Worm (Caenorhabditis elegans) whole organism, L4/young adult: Measurements from ENCODE around the gene dsh-2.

Experiments used
- W03F9.2 ChIP-seq: fragments of 150-350 bp; optimal IDR thresholded peaks from 2 replicates; lab custom pipeline; 2014; ENCODE audit warnings: missing biosample characterization, missing genetic modification characterization
- him-1 ChIP-seq: sonication (generic microtip); optimal IDR thresholded peaks from 2 replicates; lab custom pipeline; 2016; ENCODE audit warnings: missing genotype, missing genetic modification reagents, missing genetic modification characterization, missing compliant biosample characterization

DNA sequence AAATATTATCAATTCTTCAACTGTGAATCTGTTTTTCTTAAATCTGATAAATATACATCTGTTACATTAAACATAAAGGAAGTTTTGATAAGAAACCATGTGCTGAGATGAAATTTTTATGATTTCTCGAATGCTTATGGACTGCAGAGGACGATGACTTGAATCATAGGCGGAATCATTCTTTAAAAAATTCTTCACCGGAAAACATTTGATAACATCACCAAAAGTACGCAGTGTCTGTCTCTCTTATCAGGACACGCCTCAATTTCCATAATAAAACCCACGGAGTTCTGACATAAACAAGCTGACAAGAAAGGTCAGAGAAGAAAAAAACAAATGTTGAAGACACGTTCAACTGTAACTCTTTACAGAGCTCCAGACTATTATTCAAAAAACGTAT, 28.7 kb upstream of the dsh-2 start, which contains the start of gene F09C12.2:
- TF ChIP-seq him-1 (tag; lab: Kevin White, UChicago) (no peak), W03F9.2 (no peak)
